Worm (Caenorhabditis elegans) whole organism, late embryonic: ENCODE results near the gene unc-103.

Source experiments
- ceh-30 ChIP-seq: fragments of 150-350 bp; optimal IDR thresholded peaks from 2 replicates; lab custom pipeline; 2014; ENCODE audit warnings: missing biosample characterization, missing genetic modification characterization
- nfya-1 ChIP-seq: sonication (generic microtip); optimal IDR thresholded peaks from 2 replicates; lab custom pipeline; 2017; ENCODE audit warnings: missing genetic modification characterization, mild to moderate bottlenecking, missing compliant biosample characterization, antibody characterized with exemption, moderate library complexity
- pqm-1 ChIP-seq: sonication (generic microtip); optimal IDR thresholded peaks from 2 replicates; lab custom pipeline; 2016; ENCODE audit warnings: missing genetic modification characterization, missing compliant biosample characterization
- ttx-3 ChIP-seq: sonication (generic microtip); optimal IDR thresholded peaks from 2 replicates; lab custom pipeline; 2016; ENCODE audit warnings: missing genetic modification reagents, missing genetic modification characterization, missing compliant biosample characterization

- no peak for TF ChIP-seq ceh-30 (tag; lab: Kevin White, UChicago)
- no peak for TF ChIP-seq ttx-3 (tag; lab: Kevin White, UChicago)
- no peak for TF ChIP-seq pqm-1 (tag; lab: Kevin White, UChicago)
- TF ChIP-seq nfya-1 (tag; lab: Kevin White, UChicago), result no peak
These were observed 28.6 kb upstream of the unc-103 start, which contains the start of gene kin-19 for ce11 chrIII:4086536-4086935.
